Fruit fly (Drosophila melanogaster): ENCODE data around the gene CG16888.

CG16888 gene

DNA sequence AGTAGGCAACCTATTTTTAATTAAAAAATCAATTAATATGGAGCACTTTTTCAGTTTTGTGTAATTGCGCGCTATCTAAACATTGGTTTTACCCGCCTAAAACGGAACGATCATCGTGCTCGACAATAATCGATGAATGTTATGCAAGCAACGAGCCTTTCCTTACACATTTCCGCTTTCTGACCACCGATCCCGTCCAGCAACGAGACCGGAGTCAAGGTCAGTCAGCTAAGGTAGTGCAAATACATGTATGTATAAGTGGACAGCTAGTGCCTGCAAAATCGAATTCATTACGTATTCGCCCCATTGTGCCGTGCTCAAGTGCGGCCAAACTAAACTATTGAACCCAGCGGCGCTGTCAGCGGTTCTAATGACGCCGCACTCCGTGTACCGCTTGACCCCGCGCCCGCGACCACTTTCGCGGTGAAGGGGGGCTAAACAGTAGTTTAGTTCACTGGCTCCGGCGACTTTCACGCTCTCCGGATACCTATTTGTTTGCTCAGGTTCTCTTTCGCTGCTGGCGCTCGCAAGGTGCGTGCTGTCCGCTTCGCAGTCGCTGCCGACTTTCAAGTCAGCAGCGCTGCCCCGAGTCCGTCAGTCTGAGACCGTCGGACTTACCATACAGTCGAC is 9.9 kb downstream of the CG16888 start, which contains the start of gene CAH1:
TSS of gene CAH1 (plus strand) at position 595 of the 630 bp plus-strand sequence.
- no peak for TF ChIP-seq dsf (GFP tag; optimal IDR thresholded peaks at IDR 0.05; ENCODE audit: borderline replicate concordance)

dm6 chr2L:13802075-13802639 is 10.9 kb downstream of the CG16888 start:
- TF ChIP-seq sv (GFP tag; optimal IDR thresholded peaks at IDR 0.05) (no peak), br (GFP tag; optimal IDR thresholded peaks at IDR 0.05) (no peak), pan (optimal IDR thresholded peaks at IDR 0.05) (no peak), Jra (GFP tag; optimal IDR thresholded peaks at IDR 0.05) (no peak), jim (GFP tag; optimal IDR thresholded peaks at IDR 0.05) (no peak), ey (GFP tag; optimal IDR thresholded peaks at IDR 0.05) (no peak), Hnf4 (GFP tag; optimal IDR thresholded peaks at IDR 0.05) (no peak), Vsx2 (GFP tag; optimal IDR thresholded peaks at IDR 0.05; ENCODE audit: partially characterized antibody) (no peak), brk (GFP tag; optimal IDR thresholded peaks at IDR 0.05) (no peak), Rel (GFP tag; optimal IDR thresholded peaks at IDR 0.05) (no peak), Rel (tag; optimal IDR thresholded peaks at IDR 0.05) (no peak), Hr83 (GFP tag; optimal IDR thresholded peaks at IDR 0.05; ENCODE audit: poor library complexity, severe bottlenecking) (no peak), Dfd (GFP tag; optimal IDR thresholded peaks at IDR 0.05) (no peak), Myc (optimal IDR thresholded peaks at IDR 0.05) (no peak)

- TF ChIP-seq dl (GFP tag; optimal IDR thresholded peaks at IDR 0.05; ENCODE audit: insufficient read depth in 1 of 2, partially characterized antibody in 2 of 2) (no peak), CrebA (GFP tag; optimal IDR thresholded peaks at IDR 0.05; ENCODE audit: borderline replicate concordance) (no peak), Sp1 (GFP tag; optimal IDR thresholded peaks at IDR 0.05) (no peak), CG9705 (GFP tag; optimal IDR thresholded peaks at IDR 0.05) (no peak), Hr78 (GFP tag; optimal IDR thresholded peaks at IDR 0.05) (no peak), rgr (GFP tag; optimal IDR thresholded peaks at IDR 0.05) (no peak), Dif (GFP tag; optimal IDR thresholded peaks at IDR 0.05; ENCODE audit: partially characterized antibody) (no peak), h (GFP tag; optimal IDR thresholded peaks at IDR 0.05) (no peak), sv (GFP tag; optimal IDR thresholded peaks at IDR 0.05) (no peak), Jra (GFP tag; optimal IDR thresholded peaks at IDR 0.05) (no peak), OdsH (GFP tag; optimal IDR thresholded peaks at IDR 0.05) (no peak)
Observed at dm6 chr2L:13801166-13801565, 11.9 kb downstream of the CG16888 start.

DNA sequence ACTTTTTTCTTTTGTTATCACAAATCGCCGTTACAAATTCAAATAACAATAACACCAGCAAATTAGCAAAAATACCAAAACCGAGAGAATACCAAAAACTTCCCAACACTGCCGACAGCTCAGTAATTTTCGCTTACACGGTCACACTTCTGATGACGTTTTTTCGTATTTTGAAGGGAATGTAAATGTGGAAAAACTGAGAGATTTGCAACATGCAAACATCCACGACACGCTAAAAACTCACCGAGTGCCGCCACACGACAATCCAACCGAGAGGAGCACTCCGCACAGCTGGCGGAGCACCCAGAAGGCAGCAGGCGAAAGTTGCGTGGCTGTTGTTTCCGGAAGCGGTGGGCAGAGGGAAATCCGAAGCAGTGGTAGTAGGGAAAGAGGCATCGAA is 19.7 kb downstream of the CG16888 start, which contains the start of gene Sec71:
TSS of gene Sec71 (plus strand) at position 117 of the 400 bp plus-strand sequence.
- TF ChIP-seq sage (GFP tag; optimal IDR thresholded peaks at IDR 0.05) (no peak), Rel (GFP tag; optimal IDR thresholded peaks at IDR 0.05) (no peak), Rel (tag; optimal IDR thresholded peaks at IDR 0.05) (peak; percentile 47)

dm6 chr2L:13790715-13791114 is 22.3 kb downstream of the CG16888 start, which contains the start of gene CG16863:
Gene CG16863 (plus strand): TSS chr2L:13790959.
- TF ChIP-seq rgr (GFP tag; optimal IDR thresholded peaks at IDR 0.05) = no peak
- TF ChIP-seq Rel (GFP tag; optimal IDR thresholded peaks at IDR 0.05) = no peak
- peak; percentile 54 for TF ChIP-seq Rel (tag; optimal IDR thresholded peaks at IDR 0.05)

- TF ChIP-seq h (GFP tag; optimal IDR thresholded peaks at IDR 0.05) (peak; percentile 44), N (GFP tag; optimal IDR thresholded peaks at IDR 0.05) (no peak), dl (GFP tag; optimal IDR thresholded peaks at IDR 0.05; ENCODE audit: insufficient read depth in 1 of 2, partially characterized antibody in 2 of 2) (no peak), Jra (GFP tag; optimal IDR thresholded peaks at IDR 0.05) (no peak), pan (optimal IDR thresholded peaks at IDR 0.05) (no peak), Vsx2 (GFP tag; optimal IDR thresholded peaks at IDR 0.05; ENCODE audit: partially characterized antibody) (no peak), ey (GFP tag; optimal IDR thresholded peaks at IDR 0.05) (no peak), Sp1 (GFP tag; optimal IDR thresholded peaks at IDR 0.05) (no peak), Dif (GFP tag; optimal IDR thresholded peaks at IDR 0.05; ENCODE audit: partially characterized antibody) (no peak), sage (GFP tag; optimal IDR thresholded peaks at IDR 0.05) (no peak), woc (GFP tag; optimal IDR thresholded peaks at IDR 0.05) (no peak), CG32264 (GFP tag; optimal IDR thresholded peaks at IDR 0.05) (no peak), GATAd (GFP tag; optimal IDR thresholded peaks at IDR 0.05) (no peak), Rel (GFP tag; optimal IDR thresholded peaks at IDR 0.05) (no peak), Rel (tag; optimal IDR thresholded peaks at IDR 0.05) (peak; percentile 99), Abd-B (GFP tag; optimal IDR thresholded peaks at IDR 0.05) (no peak)
Observed at dm6 chr2L:13784155-13784681, 28.8 kb downstream of the CG16888 start, which contains the start of gene CG16890. Gene CG16890 (minus strand): TSS chr2L:13784338.

Measured in whole organism, wandering third instar larva.